Worm (Caenorhabditis elegans) whole organism, mixed stage, embryonic: ENCODE data around the gene nmr-1.
A peak's percentile ranks its signal among the peaks of the same experiment; 100 is the strongest.

Experiments used
- M03D4.4 ChIP-seq: sonication (generic microtip); optimal IDR thresholded peaks from 2 replicates; lab custom pipeline; 2017; ENCODE audit warnings: mild to moderate bottlenecking, missing genetic modification characterization, missing compliant biosample characterization
- bed-3 ChIP-seq: fragments of 200-800 bp; sonication (Bioruptor generic); optimal IDR thresholded peaks from 3 replicates; lab custom pipeline; 2018; ENCODE audit warnings: mild to moderate bottlenecking, missing genetic modification characterization, moderate library complexity, missing compliant biosample characterization
- blmp-1 ChIP-seq: fragments of 150-350 bp; optimal IDR thresholded peaks from 2 replicates; lab custom pipeline; 2014; ENCODE audit warnings: missing biosample characterization, missing genetic modification characterization
- ceh-39 ChIP-seq: fragments of 150-350 bp; optimal IDR thresholded peaks from 2 replicates; lab custom pipeline; 2014; ENCODE audit warnings: missing biosample characterization, missing genetic modification characterization
- ceh-43 ChIP-seq: fragments of 200-800 bp; sonication (Bioruptor generic); optimal IDR thresholded peaks from 2 replicates; lab custom pipeline; 2018; ENCODE audit warnings: mild to moderate bottlenecking, missing genetic modification characterization, moderate library complexity, missing compliant biosample characterization
- ceh-83 ChIP-seq: fragments of 200-800 bp; sonication (Bioruptor generic); optimal IDR thresholded peaks from 2 replicates; lab custom pipeline; 2018; ENCODE audit warnings: mild to moderate bottlenecking, missing genetic modification characterization, missing compliant biosample characterization
- ces-1 ChIP-seq: fragments of 150-350 bp; optimal IDR thresholded peaks from 2 replicates; lab custom pipeline; 2014; ENCODE audit warnings: missing biosample characterization, missing genetic modification reagents, missing genetic modification characterization
- cnd-1 ChIP-seq: fragments of 200-800 bp; sonication (Bioruptor generic); optimal IDR thresholded peaks from 2 replicates; lab custom pipeline; 2018; ENCODE audit warnings: mild to moderate bottlenecking, missing genetic modification characterization, missing compliant biosample characterization
- drap-1 ChIP-seq: fragments of 200-800 bp; sonication (Bioruptor generic); optimal IDR thresholded peaks from 3 replicates; lab custom pipeline; 2018; ENCODE audit warnings: mild to moderate bottlenecking, missing genetic modification characterization, missing compliant biosample characterization
- elt-1 ChIP-seq: sonication (generic microtip); optimal IDR thresholded peaks from 2 replicates; lab custom pipeline; 2017; ENCODE audit warnings: missing genetic modification characterization, mild to moderate bottlenecking, missing compliant biosample characterization, antibody characterized with exemption, moderate library complexity, borderline replicate concordance; ENCODE audit not compliant: insufficient read depth
- elt-3 ChIP-seq: fragments of 150-350 bp; optimal IDR thresholded peaks from 2 replicates; lab custom pipeline; 2014; ENCODE audit warnings: missing biosample characterization, missing genetic modification characterization
- flh-1 ChIP-seq: fragments of 200-800 bp; sonication (Bioruptor generic); optimal IDR thresholded peaks from 2 replicates; lab custom pipeline; 2018; ENCODE audit warnings: mild to moderate bottlenecking, missing genetic modification characterization, moderate library complexity, missing compliant biosample characterization
- ham-2 ChIP-seq: fragments of 200-800 bp; sonication (Bioruptor generic); optimal IDR thresholded peaks from 2 replicates; lab custom pipeline; 2018; ENCODE audit warnings: mild to moderate bottlenecking, missing genetic modification characterization, missing compliant biosample characterization
- hlh-1 ChIP-seq: fragments of 150-350 bp; optimal IDR thresholded peaks from 2 replicates; lab custom pipeline; 2014; ENCODE audit warnings: missing biosample characterization, missing genetic modification reagents, missing genetic modification characterization
- lin-13 ChIP-seq: fragments of 150-350 bp; optimal IDR thresholded peaks from 2 replicates; lab custom pipeline; 2014; ENCODE audit warnings: missing biosample characterization, missing genetic modification characterization
- lin-32 ChIP-seq: fragments of 200-800 bp; sonication (Bioruptor generic); optimal IDR thresholded peaks from 2 replicates; lab custom pipeline; 2018; ENCODE audit warnings: mild to moderate bottlenecking, missing genetic modification characterization, missing compliant biosample characterization
- lsy-2 ChIP-seq: fragments of 150-350 bp; optimal IDR thresholded peaks from 2 replicates; lab custom pipeline; 2014; ENCODE audit warnings: missing biosample characterization, missing genetic modification characterization
- mab-5 ChIP-seq: fragments of 150-350 bp; optimal IDR thresholded peaks from 2 replicates; lab custom pipeline; 2014; ENCODE audit warnings: missing biosample characterization, missing genetic modification characterization
- mep-1 ChIP-seq: fragments of 150-350 bp; optimal IDR thresholded peaks from 2 replicates; lab custom pipeline; 2017; ENCODE audit warnings: missing biosample characterization, missing genetic modification reagents, missing genetic modification characterization, inconsistent platforms
- mls-2 ChIP-seq: sonication (generic microtip); optimal IDR thresholded peaks from 2 replicates; lab custom pipeline; 2016; ENCODE audit warnings: mild to moderate bottlenecking, missing genetic modification characterization, moderate library complexity, missing compliant biosample characterization
- nhr-12 ChIP-seq: fragments of 150-350 bp; optimal IDR thresholded peaks from 2 replicates; lab custom pipeline; 2014; ENCODE audit warnings: missing biosample characterization, missing genetic modification characterization
- nhr-2 ChIP-seq: fragments of 150-350 bp; optimal IDR thresholded peaks from 2 replicates; lab custom pipeline; 2014; ENCODE audit warnings: missing biosample characterization, missing genetic modification characterization
- nhr-237 ChIP-seq: fragments of 150-350 bp; optimal IDR thresholded peaks from 2 replicates; lab custom pipeline; 2014; ENCODE audit warnings: missing biosample characterization, missing genetic modification characterization
- nhr-28 ChIP-seq: fragments of 150-350 bp; optimal IDR thresholded peaks from 2 replicates; lab custom pipeline; 2014; ENCODE audit warnings: missing biosample characterization, missing genetic modification characterization
- pha-4 ChIP-seq: fragments of 150-350 bp; optimal IDR thresholded peaks from 2 replicates; lab custom pipeline; 2018; ENCODE audit warnings: missing biosample characterization, missing genetic modification reagents, missing genetic modification characterization
- sem-2 ChIP-seq: fragments of 200-800 bp; sonication (Bioruptor generic); optimal IDR thresholded peaks from 2 replicates; lab custom pipeline; 2018; ENCODE audit warnings: mild to moderate bottlenecking, missing genetic modification characterization, missing compliant biosample characterization
- snpc-4 ChIP-seq: fragments of 150-350 bp; optimal IDR thresholded peaks from 2 replicates; lab custom pipeline; 2014; ENCODE audit warnings: missing biosample characterization, missing genetic modification characterization
- sptf-1 ChIP-seq: sonication (generic microtip); optimal IDR thresholded peaks from 2 replicates; lab custom pipeline; 2017; ENCODE audit warnings: mild to moderate bottlenecking, missing genetic modification characterization, moderate library complexity, missing compliant biosample characterization
- tbx-8 ChIP-seq: fragments of 200-800 bp; sonication (Bioruptor generic); optimal IDR thresholded peaks from 2 replicates; lab custom pipeline; 2018; ENCODE audit warnings: mild to moderate bottlenecking, missing genetic modification characterization, moderate library complexity, missing compliant biosample characterization
- unc-120 ChIP-seq: sonication (generic microtip); optimal IDR thresholded peaks from 2 replicates; lab custom pipeline; 2017; ENCODE audit warnings: missing genetic modification characterization, missing compliant biosample characterization; ENCODE audit not compliant: poor library complexity, severe bottlenecking
- unc-39 ChIP-seq: fragments of 150-350 bp; optimal IDR thresholded peaks from 2 replicates; lab custom pipeline; 2014; ENCODE audit warnings: missing biosample characterization, missing genetic modification characterization
- unc-62 ChIP-seq: fragments of 150-350 bp; optimal IDR thresholded peaks from 2 replicates; lab custom pipeline; 2014; ENCODE audit warnings: missing biosample characterization, missing genetic modification reagents, missing genetic modification characterization
- zip-8 ChIP-seq: fragments of 150-350 bp; optimal IDR thresholded peaks from 2 replicates; lab custom pipeline; 2014; ENCODE audit warnings: missing biosample characterization, missing genetic modification characterization
- ztf-11 ChIP-seq: fragments of 150-350 bp; optimal IDR thresholded peaks from 2 replicates; lab custom pipeline; 2014; ENCODE audit warnings: missing biosample characterization, missing genetic modification characterization

Gene nmr-1

ce11 chrII:5446506-5446905 lies at the start of gene nmr-1:
Gene nmr-1 (minus strand): TSS chrII:5446606.
- TF ChIP-seq ces-1 (GFP tag; lab: Kevin White, UChicago) (no peak), ztf-11 (no peak), drap-1 (GFP tag; lab: Kevin White, UChicago) (no peak), lin-32 (no peak), sem-2 (GFP tag; lab: Kevin White, UChicago) (no peak), pha-4 (no peak), hlh-1 (no peak), ceh-83 (GFP tag; lab: Kevin White, UChicago) (no peak), M03D4.4 (tag; lab: Kevin White, UChicago) (no peak), unc-62 (GFP tag; lab: Kevin White, UChicago) (no peak), zip-8 (tag; lab: Kevin White, UChicago) (no peak), nhr-2 (no peak)
- TF ChIP-seq, all 35 proteins: peak for 0

ce11 chrII:5494405-5494804 lies 48.0 kb upstream of the nmr-1 start, which contains the start of gene F12A10.6:
Gene F12A10.6 (minus strand): TSS chrII:5494505.
- no peak for TF ChIP-seq mls-2
- no peak for TF ChIP-seq unc-62 (GFP tag; lab: Kevin White, UChicago)
- TF ChIP-seq flh-1 (GFP tag; lab: Kevin White, UChicago), result no peak

ce11 chrII:5487844-5488243 lies 41.4 kb upstream of the nmr-1 start, which contains the start of gene nep-5:
Gene nep-5 (plus strand): TSS chrII:5488144.
- TF ChIP-seq elt-3 (tag; lab: Kevin White, UChicago), result no peak
- TF ChIP-seq, all 35 proteins: peak for 0

ce11 chrII:5481982-5482381 lies 35.6 kb upstream of the nmr-1 start, which contains the start of gene cal-8:
Gene cal-8 (minus strand): TSS chrII:5482041.
- no peak for TF ChIP-seq sem-2 (GFP tag; lab: Kevin White, UChicago)

- no peak for TF ChIP-seq mep-1
- no peak for TF ChIP-seq blmp-1 (tag; lab: Kevin White, UChicago)
- TF ChIP-seq drap-1 (GFP tag; lab: Kevin White, UChicago), result no peak
- TF ChIP-seq ztf-11, result no peak
- no peak for TF ChIP-seq mab-5
- TF ChIP-seq ceh-83 (GFP tag; lab: Kevin White, UChicago), result no peak
- TF ChIP-seq elt-1 (tag; lab: Kevin White, UChicago), result no peak
- TF ChIP-seq unc-39 (tag; lab: Kevin White, UChicago), result no peak
Measured at ce11 chrII:5478318-5478717, 31.9 kb upstream of the nmr-1 start, which contains the start of gene F56D1.1. Gene F56D1.1 (plus strand): TSS chrII:5478618.

ce11 chrII:5474946-5475345 lies 28.5 kb upstream of the nmr-1 start, which contains the start of gene ilcr-2:
Gene ilcr-2 (plus strand): TSS chrII:5475246.
- TF ChIP-seq sem-2 (GFP tag; lab: Kevin White, UChicago), result no peak
- TF ChIP-seq lin-13 (tag; lab: Kevin White, UChicago), result no peak
- no peak for TF ChIP-seq nhr-28 (tag; lab: Kevin White, UChicago)
- TF ChIP-seq mls-2, result no peak
- no peak for TF ChIP-seq unc-39 (tag; lab: Kevin White, UChicago)
- TF ChIP-seq drap-1 (GFP tag; lab: Kevin White, UChicago), result no peak

- TF ChIP-seq nhr-28 (tag; lab: Kevin White, UChicago) (no peak), nhr-12 (tag; lab: Kevin White, UChicago) (no peak), blmp-1 (tag; lab: Kevin White, UChicago) (no peak), nhr-237 (tag; lab: Kevin White, UChicago) (peak; percentile 34), ceh-39 (tag; lab: Kevin White, UChicago) (no peak), M03D4.4 (tag; lab: Kevin White, UChicago) (no peak), cnd-1 (no peak), ceh-43 (GFP tag; lab: Kevin White, UChicago) (no peak), sptf-1 (no peak), unc-62 (GFP tag; lab: Kevin White, UChicago) (no peak), unc-120 (no peak), ztf-11 (no peak), drap-1 (GFP tag; lab: Kevin White, UChicago) (no peak), lsy-2 (peak; percentile 73), lin-32 (no peak), ceh-83 (GFP tag; lab: Kevin White, UChicago) (no peak), ces-1 (GFP tag; lab: Kevin White, UChicago) (peak; percentile 84), pha-4 (no peak), snpc-4 (tag; lab: Kevin White, UChicago) (no peak), hlh-1 (no peak), tbx-8 (GFP tag; lab: Kevin White, UChicago) (no peak), mep-1 (peak; percentile 11), mls-2 (no peak), lin-13 (tag; lab: Kevin White, UChicago) (peak; percentile 42), nhr-2 (no peak), ham-2 (GFP tag; lab: Kevin White, UChicago) (no peak), unc-39 (tag; lab: Kevin White, UChicago) (no peak), bed-3 (no peak)
- TF ChIP-seq, all 35 proteins: peak for 5
Measured at ce11 chrII:5473946-5474423, 27.6 kb upstream of the nmr-1 start, which contains the start of gene mrps-16. Gene mrps-16 (plus strand): TSS chrII:5474373.
